Worm (Caenorhabditis elegans) whole organism, L2 larva: Measurements from ENCODE around the gene immt-1.

ENCODE experiments used
- ceh-82 ChIP-seq: fragments of 150-350 bp; optimal IDR thresholded peaks from 2 replicates; lab custom pipeline; 2014; ENCODE audit warnings: missing biosample characterization, missing genetic modification characterization
- snpc-4 ChIP-seq: fragments of 150-350 bp; optimal IDR thresholded peaks from 2 replicates; lab custom pipeline; 2014; ENCODE audit warnings: missing biosample characterization, missing genetic modification characterization

immt-1 gene

DNA sequence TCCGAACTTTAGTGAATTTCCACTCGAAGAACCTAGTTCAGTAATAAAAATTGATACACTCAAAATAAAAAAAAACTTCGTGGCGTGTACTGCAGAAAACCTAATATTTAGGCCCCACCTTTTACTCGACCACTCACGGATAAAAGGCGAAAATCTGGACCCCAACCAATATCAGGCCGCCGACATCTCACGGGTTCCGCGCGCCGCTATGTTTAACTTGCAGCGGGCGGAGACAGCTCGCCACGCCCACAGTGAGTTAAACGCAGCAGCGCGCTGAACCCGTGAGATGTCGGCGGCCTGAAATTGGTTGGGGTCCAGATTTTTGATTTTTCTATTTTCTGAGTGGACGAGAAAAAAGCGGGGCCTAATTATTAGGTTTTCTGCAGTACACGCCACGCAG lies 54.1 kb downstream of the immt-1 start:
- no peak for TF ChIP-seq ceh-82
- TF ChIP-seq snpc-4 (tag; lab: Kevin White, UChicago) = no peak
